Fruit fly (Drosophila melanogaster) whole organism, embryonic: Measurements from ENCODE around the gene iav.
A peak's percentile ranks its signal among the peaks of the same experiment; 100 is the strongest.

ENCODE experiments used
- Antp ChIP-seq: fragments of 200-800 bp; sonication (Bioruptor generic); optimal IDR thresholded peaks from 3 replicates; lab custom pipeline; 2016; ENCODE audit warnings: missing biosample characterization, missing genetic modification characterization
- Atf3 ChIP-seq: fragments of 200-800 bp; sonication (Bioruptor generic); optimal IDR thresholded peaks from 3 replicates; lab custom pipeline; 2016; ENCODE audit warnings: missing biosample characterization, missing genetic modification characterization
- B-H2 ChIP-seq: fragments of 200-800 bp; sonication (Bioruptor generic); optimal IDR thresholded peaks from 2 replicates; lab custom pipeline; 2018; ENCODE audit warnings: missing biosample characterization, mild to moderate bottlenecking, missing genetic modification characterization
- C15 ChIP-seq: fragments of 200-800 bp; sonication (Bioruptor generic); IDR thresholded peaks from 3 replicates; pipeline ENCODE4 v1.3.6; 2022; ENCODE audit warnings: missing biosample characterization, missing genetic modification characterization
- CG10959 ChIP-seq: fragments of 200-800 bp; sonication (Bioruptor generic); IDR thresholded peaks from 2 replicates; pipeline ENCODE4 v1.3.6; 2022; ENCODE audit warnings: missing biosample characterization, missing genetic modification characterization
- CG11504 ChIP-seq: fragments of 200-800 bp; sonication (Bioruptor generic); optimal IDR thresholded peaks from 3 replicates; lab custom pipeline; 2019; ENCODE audit warnings: missing biosample characterization, mild to moderate bottlenecking, missing genetic modification characterization, moderate library complexity
- CG11560 ChIP-seq: fragments of 200-800 bp; sonication (Bioruptor generic); IDR thresholded peaks from 3 replicates; pipeline ENCODE4 v1.3.6; 2022; ENCODE audit warnings: missing biosample characterization, missing genetic modification characterization
- CG11723 ChIP-seq: fragments of 200-800 bp; sonication (Bioruptor generic); optimal IDR thresholded peaks from 2 replicates; lab custom pipeline; 2017; ENCODE audit warnings: missing biosample characterization, mild to moderate bottlenecking, missing genetic modification characterization
- CG14441 ChIP-seq: fragments of 200-800 bp; sonication (Bioruptor generic); IDR thresholded peaks from 2 replicates; pipeline ENCODE4 v1.3.6; 2022; ENCODE audit warnings: missing biosample characterization, missing genetic modification characterization
- CG1603 ChIP-seq: fragments of 200-800 bp; sonication (Bioruptor generic); optimal IDR thresholded peaks from 2 replicates; lab custom pipeline; 2019; ENCODE audit warnings: missing biosample characterization, mild to moderate bottlenecking, missing genetic modification characterization, moderate library complexity
- CG17361 ChIP-seq: fragments of 200-800 bp; sonication (Bioruptor generic); IDR thresholded peaks from 3 replicates; pipeline ENCODE4 v1.3.6; 2022; ENCODE audit warnings: missing biosample characterization, missing genetic modification characterization
- CG2202 ChIP-seq: fragments of 200-800 bp; sonication (Bioruptor generic); optimal IDR thresholded peaks from 2 replicates; lab custom pipeline; 2018; ENCODE audit warnings: missing biosample characterization, mild to moderate bottlenecking, missing genetic modification characterization
- CG30020 ChIP-seq: fragments of 200-800 bp; optimal IDR thresholded peaks from 2 replicates; lab custom pipeline; 2019; ENCODE audit warnings: missing biosample characterization, mild to moderate bottlenecking, missing genetic modification characterization, moderate library complexity
- CG32772 ChIP-seq: fragments of 200-800 bp; sonication (Bioruptor generic); IDR thresholded peaks from 2 replicates; pipeline ENCODE4 v1.3.6; 2022; ENCODE audit warnings: missing biosample characterization, missing genetic modification characterization
- CG34224 ChIP-seq: fragments of 200-800 bp; sonication (Bioruptor generic); IDR thresholded peaks from 3 replicates; pipeline ENCODE4 v1.3.6; 2022; ENCODE audit warnings: missing biosample characterization, missing genetic modification characterization; ENCODE audit not compliant: partially characterized antibody
- CG34376 ChIP-seq: fragments of 200-800 bp; sonication (Bioruptor generic); optimal IDR thresholded peaks from 2 replicates; lab custom pipeline; 2018; ENCODE audit warnings: missing biosample characterization, mild to moderate bottlenecking, missing genetic modification characterization
- CG42726 ChIP-seq: fragments of 200-800 bp; sonication (Bioruptor generic); IDR thresholded peaks from 2 replicates; pipeline ENCODE4 v1.3.6; 2022; ENCODE audit warnings: missing biosample characterization, missing genetic modification characterization; ENCODE audit not compliant: partially characterized antibody
- CG4360 ChIP-seq: fragments of 200-800 bp; sonication (Bioruptor generic); IDR thresholded peaks from 2 replicates; pipeline ENCODE4 v1.3.6; 2022; ENCODE audit warnings: missing biosample characterization, missing genetic modification characterization
- CG4404 ChIP-seq: fragments of 200-800 bp; sonication (Bioruptor generic); IDR thresholded peaks from 2 replicates; pipeline ENCODE4 v1.3.6; 2022; ENCODE audit warnings: missing biosample characterization, missing genetic modification characterization
- CG4820 ChIP-seq: fragments of 200-800 bp; sonication (Bioruptor generic); optimal IDR thresholded peaks from 3 replicates; lab custom pipeline; 2016; ENCODE audit warnings: missing biosample characterization, missing genetic modification characterization
- CG7372 ChIP-seq: fragments of 200-800 bp; sonication (Bioruptor generic); IDR thresholded peaks from 2 replicates; pipeline ENCODE4 v1.3.6; 2022; ENCODE audit warnings: missing biosample characterization, missing genetic modification characterization
- CG9215 ChIP-seq: fragments of 200-800 bp; sonication (Bioruptor generic); IDR thresholded peaks from 2 replicates; pipeline ENCODE4 v1.3.6; 2022; ENCODE audit warnings: missing biosample characterization, missing genetic modification characterization
- CG9932 ChIP-seq: fragments of 200-800 bp; sonication (Bioruptor generic); IDR thresholded peaks from 2 replicates; pipeline ENCODE4 v1.3.6; 2022; ENCODE audit warnings: missing biosample characterization, missing genetic modification characterization
- Drgx ChIP-seq: fragments of 200-800 bp; sonication (Bioruptor generic); IDR thresholded peaks from 2 replicates; pipeline ENCODE4 v1.3.6; 2022; ENCODE audit warnings: missing biosample characterization, missing genetic modification characterization
- Gsc ChIP-seq: fragments of 200-800 bp; sonication (Bioruptor generic); IDR thresholded peaks from 2 replicates; pipeline ENCODE4 v1.3.6; 2022; ENCODE audit warnings: missing biosample characterization, missing genetic modification characterization
- Hand ChIP-seq: fragments of 200-800 bp; sonication (Bioruptor generic); optimal IDR thresholded peaks from 2 replicates; lab custom pipeline; 2017; ENCODE audit warnings: mild to moderate bottlenecking, missing biosample characterization, missing genetic modification reagents, missing genetic modification characterization
- Mes4 ChIP-seq: fragments of 200-800 bp; sonication (Bioruptor generic); optimal IDR thresholded peaks from 2 replicates; lab custom pipeline; 2016; ENCODE audit warnings: missing biosample characterization, missing genetic modification characterization
- Oli ChIP-seq: fragments of 200-800 bp; sonication (Bioruptor generic); optimal IDR thresholded peaks from 2 replicates; lab custom pipeline; 2018; ENCODE audit warnings: missing biosample characterization, mild to moderate bottlenecking, missing genetic modification characterization, moderate library complexity
- Optix ChIP-seq: fragments of 200-800 bp; sonication (Bioruptor generic); IDR thresholded peaks from 3 replicates; pipeline ENCODE4 v1.3.6; 2022; ENCODE audit warnings: missing biosample characterization, missing genetic modification characterization
- PHDP ChIP-seq: fragments of 200-800 bp; sonication (Bioruptor generic); optimal IDR thresholded peaks from 3 replicates; lab custom pipeline; 2018; ENCODE audit warnings: missing biosample characterization, mild to moderate bottlenecking, missing genetic modification characterization, moderate library complexity
- Sox100B ChIP-seq: fragments of 200-800 bp; sonication (Bioruptor generic); optimal IDR thresholded peaks from 3 replicates; lab custom pipeline; 2018; ENCODE audit warnings: missing biosample characterization, mild to moderate bottlenecking, missing genetic modification characterization
- Taf1 ChIP-seq: fragments of 200-800 bp; sonication (Bioruptor generic); IDR thresholded peaks from 2 replicates; pipeline ENCODE4 v1.3.6; 2022; ENCODE audit warnings: missing biosample characterization, missing genetic modification characterization
- bcd ChIP-seq: fragments of 200-800 bp; sonication (Bioruptor generic); optimal IDR thresholded peaks from 2 replicates; lab custom pipeline; 2017; ENCODE audit warnings: missing biosample characterization, mild to moderate bottlenecking, missing genetic modification characterization
- bowl ChIP-seq: fragments of 200-800 bp; sonication (Bioruptor generic); IDR thresholded peaks from 2 replicates; pipeline ENCODE4 v1.3.6; 2022; ENCODE audit warnings: missing biosample characterization, missing genetic modification characterization
- bsh ChIP-seq, 2 experiments: fragments of 200-800 bp; sonication (Bioruptor generic); optimal IDR thresholded peaks; 2 replicates each; lab custom pipeline; 2017 to 2018; ENCODE audit warnings: mild to moderate bottlenecking in 2 of 2, missing biosample characterization in 2 of 2, missing genetic modification characterization in 2 of 2, moderate library complexity in 1 of 2
- cwo ChIP-seq: fragments of 200-800 bp; sonication (Bioruptor generic); optimal IDR thresholded peaks from 3 replicates; lab custom pipeline; 2017; ENCODE audit warnings: missing biosample characterization, missing genetic modification characterization, mild to moderate bottlenecking, moderate library complexity, missing genetic modification reagents
- dm ChIP-seq: fragments of 200-800 bp; sonication (Bioruptor generic); optimal IDR thresholded peaks from 3 replicates; lab custom pipeline; 2016; ENCODE audit warnings: missing biosample characterization, missing genetic modification characterization
- dmrt99B ChIP-seq: fragments of 200-800 bp; sonication (Bioruptor generic); optimal IDR thresholded peaks from 2 replicates; lab custom pipeline; 2018; ENCODE audit warnings: missing biosample characterization, mild to moderate bottlenecking, missing genetic modification characterization, moderate library complexity
- en ChIP-seq: fragments of 200-800 bp; sonication (Bioruptor generic); optimal IDR thresholded peaks from 2 replicates; lab custom pipeline; 2016; ENCODE audit warnings: missing biosample characterization, missing genetic modification characterization
- esg ChIP-seq: fragments of 200-800 bp; sonication (Bioruptor generic); conservative IDR thresholded peaks from 2 replicates; pipeline ENCODE4 v1.3.6; 2022; ENCODE audit warnings: missing biosample characterization, missing genetic modification characterization
- eve ChIP-seq, 2 experiments: fragments of >200 bp; optimal IDR thresholded peaks; 2 replicates each; lab custom pipeline; 2017; ENCODE audit warnings: missing biosample characterization in 2 of 2, missing genetic modification characterization in 2 of 2
- fd64A ChIP-seq: fragments of 200-800 bp; sonication (Bioruptor generic); optimal IDR thresholded peaks from 3 replicates; lab custom pipeline; 2018; ENCODE audit warnings: missing biosample characterization, mild to moderate bottlenecking, missing genetic modification characterization
- fu2 ChIP-seq: fragments of 200-800 bp; sonication (Bioruptor generic); optimal IDR thresholded peaks from 2 replicates; lab custom pipeline; 2016; ENCODE audit warnings: missing biosample characterization, missing genetic modification characterization
- ham ChIP-seq: fragments of 200-800 bp; sonication (Bioruptor generic); IDR thresholded peaks from 2 replicates; pipeline ENCODE4 v1.3.6; 2022; ENCODE audit warnings: missing biosample characterization, missing genetic modification characterization
- lab ChIP-seq: fragments of 200-800 bp; sonication (Bioruptor generic); optimal IDR thresholded peaks from 3 replicates; lab custom pipeline; 2017; ENCODE audit warnings: missing biosample characterization, missing genetic modification characterization, mild to moderate bottlenecking, moderate library complexity, missing genetic modification reagents
- pb ChIP-seq: fragments of 200-800 bp; sonication (Bioruptor generic); optimal IDR thresholded peaks from 3 replicates; lab custom pipeline; 2016; ENCODE audit warnings: missing biosample characterization, missing genetic modification characterization
- pzg ChIP-seq: fragments of 200-800 bp; sonication (Bioruptor generic); optimal IDR thresholded peaks from 3 replicates; lab custom pipeline; 2018; ENCODE audit warnings: missing biosample characterization, mild to moderate bottlenecking, missing genetic modification characterization, moderate library complexity
- tna ChIP-seq: fragments of 200-800 bp; sonication (Bioruptor generic); IDR thresholded peaks from 2 replicates; pipeline ENCODE4 v1.3.6; 2022; ENCODE audit warnings: missing biosample characterization, missing genetic modification characterization; ENCODE audit not compliant: partially characterized antibody
- trh ChIP-seq: fragments of 200-800 bp; sonication (Bioruptor generic); optimal IDR thresholded peaks from 2 replicates; lab custom pipeline; 2016; ENCODE audit warnings: missing biosample characterization, missing genetic modification characterization

iav gene

DNA sequence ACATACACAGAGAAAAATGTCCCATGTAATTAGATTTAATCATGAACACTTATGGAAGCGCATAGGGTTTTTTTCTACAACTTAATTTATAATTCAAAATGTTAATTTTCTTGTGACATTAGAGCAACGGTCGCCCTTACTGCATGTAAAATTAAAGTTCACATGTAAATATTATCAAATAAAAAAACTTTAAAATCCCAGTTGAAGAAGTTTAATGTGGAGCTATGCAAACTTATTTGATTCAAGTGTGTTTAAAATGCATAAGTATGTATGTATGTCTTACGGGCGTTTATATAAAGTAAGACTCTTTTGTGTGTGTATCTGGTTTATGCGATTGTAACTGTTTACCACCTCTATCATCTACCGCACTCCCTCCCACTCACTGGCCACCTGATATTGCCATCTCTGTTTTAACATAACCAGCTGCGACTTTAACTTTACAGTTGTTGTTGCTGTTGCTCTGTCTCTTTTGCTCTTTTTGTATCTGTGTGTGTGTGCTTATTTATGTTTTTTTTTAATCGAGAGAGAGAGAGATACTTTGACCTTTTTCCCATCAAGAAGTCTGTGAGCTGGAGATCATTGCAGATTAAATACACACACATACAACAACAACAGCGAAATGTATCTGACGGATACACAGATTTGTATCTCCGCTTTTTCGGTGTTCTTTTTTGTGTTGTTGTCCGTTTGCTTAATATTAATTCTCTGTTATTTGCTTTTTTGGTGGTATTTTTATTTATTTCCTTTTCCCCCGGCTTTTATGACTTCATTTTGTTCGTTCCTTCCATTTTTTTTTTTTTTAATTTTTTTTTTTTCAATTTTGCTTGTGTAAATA, 41.8 kb downstream of the iav start (continued):
- TF ChIP-seq Oli (tag; lab: Kevin White, UChicago): peak; percentile 96
- peak; percentile 97 for TF ChIP-seq dmrt99B (tag; lab: Kevin White, UChicago)
- TF ChIP-seq CG7372: 0 out of 2 replicates have a peak, but pooled peaks have one; percentile 13
- no peak for TF ChIP-seq ham
- TF ChIP-seq C15 (GFP tag; lab: Robert Waterston, UW): no peak
- TF ChIP-seq esg: peak; percentile 82
- peak in 1 of 2 experiments; percentile 90 for TF ChIP-seq eve (GFP tag; optimal IDR thresholded peaks at IDR 0.05; lab: Kevin White, UChicago)
- peak; percentile 78 for TF ChIP-seq CG11723 (GFP tag; lab: Kevin White, UChicago)
- no peak for TF ChIP-seq CG11560 (tag; lab: Robert Waterston, UW)
- peak; percentile 61 for TF ChIP-seq CG32772 (GFP tag; lab: Robert Waterston, UW)
- peak; percentile 90 for TF ChIP-seq Sox100B (GFP tag; lab: Kevin White, UChicago)
- peak; percentile 83 for TF ChIP-seq Atf3
- peak; percentile 18 for TF ChIP-seq CG34376
- peak; percentile 96 for TF ChIP-seq CG11504 (tag; lab: Kevin White, UChicago)
- peak; percentile 36 for TF ChIP-seq CG1603 (tag; lab: Kevin White, UChicago)
- TF ChIP-seq CG4404 (GFP tag; lab: Robert Waterston, UW): peak; percentile 22; the same call in 1 of the 2 replicates
- no peak for TF ChIP-seq CG9932 (GFP tag; lab: Robert Waterston, UW)
- TF ChIP-seq Optix (GFP tag; lab: Robert Waterston, UW): no peak
- peak; percentile 68 for TF ChIP-seq trh
- TF ChIP-seq B-H2 (GFP tag; lab: Kevin White, UChicago): peak; percentile 14
- peak; percentile 51 for TF ChIP-seq Antp
- TF ChIP-seq CG9215: 0 out of 2 replicates have a peak, but pooled peaks have one; percentile 19
- TF ChIP-seq PHDP: peak; percentile 92
- TF ChIP-seq tna (GFP tag; lab: Robert Waterston, UW): no peak
- TF ChIP-seq Drgx: peak; percentile 71
- peak; percentile 74 for TF ChIP-seq Hand (GFP tag; lab: Kevin White, UChicago)
- TF ChIP-seq CG4360 (GFP tag; lab: Robert Waterston, UW): peak; percentile 97
- TF ChIP-seq Mes4: peak; percentile 76
- peak; percentile 77 for TF ChIP-seq en (GFP tag; lab: Kevin White, UChicago)
- peak; percentile 89 for TF ChIP-seq CG17361 (GFP tag; lab: Robert Waterston, UW)
- TF ChIP-seq Taf1: no peak
- TF ChIP-seq bcd (GFP tag; lab: Kevin White, UChicago): peak; percentile 84
- no peak for TF ChIP-seq CG34224 (GFP tag; lab: Robert Waterston, UW)
- TF ChIP-seq dm (GFP tag; lab: Kevin White, UChicago): peak; percentile 60
- peak; percentile 42 for TF ChIP-seq fu2
- TF ChIP-seq Gsc (GFP tag; lab: Robert Waterston, UW): no peak
- peak; percentile 41 for TF ChIP-seq fd64A (GFP tag; lab: Kevin White, UChicago)
- no peak for TF ChIP-seq pzg
- no peak for TF ChIP-seq bowl (GFP tag; lab: Robert Waterston, UW)
- TF ChIP-seq CG10959 (GFP tag; lab: Robert Waterston, UW): no peak
- no peak for TF ChIP-seq CG42726
- peak; percentile 71 for TF ChIP-seq CG4820 (GFP tag; lab: Kevin White, UChicago)
- TF ChIP-seq lab (GFP tag; lab: Kevin White, UChicago): peak; percentile 74
- peak; percentile 62 for TF ChIP-seq cwo
- TF ChIP-seq bsh (GFP tag; optimal IDR thresholded peaks at IDR 0.05; lab: Kevin White, UChicago): peak; percentile 42 to 87
- peak; percentile 80 for TF ChIP-seq CG2202 (tag; lab: Kevin White, UChicago)
- TF ChIP-seq CG30020 (tag; lab: Kevin White, UChicago): peak; percentile 46
- TF ChIP-seq pb (GFP tag; lab: Kevin White, UChicago): peak; percentile 51
- TF ChIP-seq CG14441 (GFP tag; lab: Robert Waterston, UW): peak; percentile 72
